Worm (Caenorhabditis elegans): ENCODE measurements around the gene dcn-1.

DNA sequence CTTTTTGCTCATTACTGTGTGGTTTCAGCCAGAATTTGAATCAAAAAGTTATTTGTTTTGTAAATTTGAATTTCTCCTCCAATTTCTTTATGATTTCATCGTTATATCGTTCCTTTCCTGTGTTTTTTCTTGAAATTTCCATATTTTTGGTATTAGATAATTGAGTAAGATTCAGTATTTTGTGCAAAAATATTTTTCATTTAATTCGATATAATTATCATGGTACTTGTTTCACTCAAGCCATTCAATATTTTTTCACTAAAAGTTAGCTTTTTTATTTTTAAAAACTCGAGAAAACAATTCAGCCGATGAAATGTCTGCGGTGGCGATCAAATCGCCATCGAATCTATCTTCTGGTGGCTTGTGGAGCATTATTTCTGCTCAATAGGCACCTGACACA, 31.3 kb downstream of the dcn-1 start, which contains the start of gene hse-5:
- no peak for TF ChIP-seq snpc-4 (tag; optimal IDR thresholded peaks at IDR 0.05)
- TF ChIP-seq ztf-4 (tag; optimal IDR thresholded peaks at IDR 0.05): no peak
- no peak for TF ChIP-seq ceh-82 (tag; optimal IDR thresholded peaks at IDR 0.05)
- TF ChIP-seq nhr-25 (tag; optimal IDR thresholded peaks at IDR 0.05): no peak
- no peak for TF ChIP-seq R02D3.7 (tag; optimal IDR thresholded peaks at IDR 0.05)
- TF ChIP-seq nhr-11 (tag; optimal IDR thresholded peaks at IDR 0.05): no peak
- TF ChIP-seq skn-1 (tag; optimal IDR thresholded peaks at IDR 0.05): no peak
- TF ChIP-seq nhr-237 (tag; optimal IDR thresholded peaks at IDR 0.05): no peak
- no peak for TF ChIP-seq elt-1 (tag; optimal IDR thresholded peaks at IDR 0.05)
- TF ChIP-seq lin-13 (GFP tag; optimal IDR thresholded peaks at IDR 0.05): no peak
- TF ChIP-seq aly-2 (tag; optimal IDR thresholded peaks at IDR 0.05): no peak
- no peak for TF ChIP-seq egl-27 (tag; optimal IDR thresholded peaks at IDR 0.05)
- TF ChIP-seq unc-62 (GFP tag; optimal IDR thresholded peaks at IDR 0.05): no peak

Data from whole organism, L2 larva.